Worm (Caenorhabditis elegans) whole organism, early embryonic: ENCODE measurements around the gene T11F9.14.

Source experiments
- B0310.2 ChIP-seq: sonication (generic microtip); optimal IDR thresholded peaks from 2 replicates; lab custom pipeline; 2016; ENCODE audit warnings: mild to moderate bottlenecking, missing genetic modification characterization, missing compliant biosample characterization
- F13C5.2 ChIP-seq: sonication (generic microtip); optimal IDR thresholded peaks from 2 replicates; lab custom pipeline; 2017; ENCODE audit warnings: mild to moderate bottlenecking, missing genetic modification characterization, inconsistent platforms, missing compliant biosample characterization
- aly-1 ChIP-seq: sonication (generic microtip); optimal IDR thresholded peaks from 2 replicates; lab custom pipeline; 2016; ENCODE audit warnings: missing genetic modification characterization, missing compliant biosample characterization
- ama-1 ChIP-seq: fragments of 150-350 bp; optimal IDR thresholded peaks from 2 replicates; lab custom pipeline; 2014
- ceh-13 ChIP-seq: fragments of 200-800 bp; sonication (Bioruptor generic); optimal IDR thresholded peaks from 2 replicates; lab custom pipeline; 2018; ENCODE audit warnings: mild to moderate bottlenecking, missing genetic modification characterization, missing compliant biosample characterization
- ceh-36 ChIP-seq: sonication (generic microtip); optimal IDR thresholded peaks from 2 replicates; lab custom pipeline; 2016; ENCODE audit warnings: missing genetic modification characterization, inconsistent platforms, missing compliant biosample characterization
- ets-7 ChIP-seq: sonication (generic microtip); optimal IDR thresholded peaks from 2 replicates; lab custom pipeline; 2016; ENCODE audit warnings: missing genotype, missing genetic modification characterization, missing compliant biosample characterization
- flt-1 ChIP-seq: fragments of 200-800 bp; sonication (Bioruptor generic); IDR thresholded peaks from 2 replicates; pipeline ENCODE4 v1.3.6; 2022; ENCODE audit warnings: missing genetic modification characterization, missing compliant biosample characterization
- hmbx-1 ChIP-seq: sonication (generic microtip); optimal IDR thresholded peaks from 2 replicates; lab custom pipeline; 2016; ENCODE audit warnings: mild to moderate bottlenecking, missing genetic modification characterization, missing compliant biosample characterization
- hmg-4 ChIP-seq: fragments of 200-800 bp; sonication (Bioruptor generic); optimal IDR thresholded peaks from 2 replicates; lab custom pipeline; 2018; ENCODE audit warnings: mild to moderate bottlenecking, missing genetic modification characterization, missing compliant biosample characterization
- hnd-1 ChIP-seq: sonication (generic microtip); optimal IDR thresholded peaks from 2 replicates; lab custom pipeline; 2016; ENCODE audit warnings: missing genetic modification characterization, missing compliant biosample characterization
- pes-1 ChIP-seq: fragments of 200-800 bp; sonication (Bioruptor generic); IDR thresholded peaks from 2 replicates; pipeline ENCODE4 v1.3.6; 2022; ENCODE audit warnings: missing genetic modification reagents, missing genetic modification characterization, missing compliant biosample characterization
- scrt-1 ChIP-seq: fragments of 200-800 bp; sonication (Bioruptor generic); IDR thresholded peaks from 2 replicates; pipeline ENCODE4 v1.3.6; 2022; ENCODE audit warnings: missing genetic modification characterization, missing compliant biosample characterization
- sea-1 ChIP-seq: fragments of 200-800 bp; sonication (Bioruptor generic); conservative IDR thresholded peaks from 2 replicates; pipeline ENCODE4 v1.3.6; 2022; ENCODE audit warnings: missing genetic modification characterization, missing compliant biosample characterization
- tbx-11 ChIP-seq: fragments of 200-800 bp; sonication (Bioruptor generic); IDR thresholded peaks from 2 replicates; pipeline ENCODE4 v1.3.6; 2022; ENCODE audit warnings: missing genetic modification characterization, missing compliant biosample characterization
- tbx-37 ChIP-seq: fragments of 200-800 bp; sonication (Bioruptor generic); conservative IDR thresholded peaks from 2 replicates; pipeline ENCODE4 v1.3.6; 2022; ENCODE audit warnings: missing genetic modification reagents, missing genetic modification characterization, missing compliant biosample characterization
- tra-4 ChIP-seq: sonication (generic microtip); optimal IDR thresholded peaks from 2 replicates; lab custom pipeline; 2017; ENCODE audit warnings: missing genetic modification characterization, missing compliant biosample characterization

T11F9.14 gene

ce11 chrV:11513432-11513831 lies 32.8 kb upstream of the T11F9.14 start, which contains the start of gene C55A6.3:
Gene C55A6.3 (minus strand): TSS chrV:11513532.
- no peak for TF ChIP-seq ceh-36 (tag; lab: Kevin White, UChicago)
- no peak for TF ChIP-seq F13C5.2 (tag; lab: Kevin White, UChicago)
- TF ChIP-seq pes-1 (GFP tag; lab: Robert Waterston, UW) = no peak
- TF ChIP-seq hnd-1 (tag; lab: Kevin White, UChicago) = no peak
- no peak for TF ChIP-seq flt-1 (GFP tag; lab: Robert Waterston, UW)

- TF ChIP-seq scrt-1 (GFP tag; lab: Robert Waterston, UW) (no peak), aly-1 (tag; lab: Kevin White, UChicago) (no peak), pes-1 (GFP tag; lab: Robert Waterston, UW) (no peak), hnd-1 (tag; lab: Kevin White, UChicago) (no peak), hmg-4 (no peak), tbx-11 (GFP tag; lab: Robert Waterston, UW) (no peak), ets-7 (tag; lab: Kevin White, UChicago) (no peak), tra-4 (tag; lab: Kevin White, UChicago) (no peak), ama-1 (no peak), ceh-36 (tag; lab: Kevin White, UChicago) (no peak), tbx-37 (no peak), F13C5.2 (tag; lab: Kevin White, UChicago) (no peak), flt-1 (GFP tag; lab: Robert Waterston, UW) (no peak), ceh-13 (GFP tag; lab: Kevin White, UChicago) (no peak), hmbx-1 (no peak), B0310.2 (tag; lab: Kevin White, UChicago) (no peak), sea-1 (GFP tag; lab: Robert Waterston, UW) (no peak)
Measured at ce11 chrV:11508773-11509172, 28.1 kb upstream of the T11F9.14 start, which contains the start of gene ttll-5. Gene ttll-5 (plus strand): TSS chrV:11509060.

ce11 chrV:11506347-11506746 lies 25.7 kb upstream of the T11F9.14 start:
- no peak for TF ChIP-seq scrt-1 (GFP tag; lab: Robert Waterston, UW)
- TF ChIP-seq sea-1 (GFP tag; lab: Robert Waterston, UW) = no peak
- no peak for TF ChIP-seq pes-1 (GFP tag; lab: Robert Waterston, UW)
- no peak for TF ChIP-seq ceh-36 (tag; lab: Kevin White, UChicago)
- no peak for TF ChIP-seq hmg-4
- TF ChIP-seq tbx-37 = no peak
- no peak for TF ChIP-seq ets-7 (tag; lab: Kevin White, UChicago)
- no peak for TF ChIP-seq F13C5.2 (tag; lab: Kevin White, UChicago)
- no peak for TF ChIP-seq B0310.2 (tag; lab: Kevin White, UChicago)
- TF ChIP-seq aly-1 (tag; lab: Kevin White, UChicago) = no peak
- TF ChIP-seq ama-1 = no peak
- TF ChIP-seq ceh-13 (GFP tag; lab: Kevin White, UChicago) = no peak
- no peak for TF ChIP-seq hmbx-1
- TF ChIP-seq tbx-11 (GFP tag; lab: Robert Waterston, UW) = no peak
- TF ChIP-seq tra-4 (tag; lab: Kevin White, UChicago) = no peak
- TF ChIP-seq flt-1 (GFP tag; lab: Robert Waterston, UW) = no peak
- no peak for TF ChIP-seq hnd-1 (tag; lab: Kevin White, UChicago)

ce11 chrV:11504853-11505397 lies 24.3 kb upstream of the T11F9.14 start, which contains the start of the genes C55A6.1 and C55A6.10:
Gene C55A6.1 (minus strand): TSS chrV:11504968.
Gene C55A6.10 (plus strand): TSS chrV:11505347.
- peak; percentile 62; the same call in 1 of the 2 replicates for TF ChIP-seq tbx-11 (GFP tag; lab: Robert Waterston, UW)
- peak; percentile 57; the same call in 1 of the 2 replicates for TF ChIP-seq sea-1 (GFP tag; lab: Robert Waterston, UW)
- 0 out of 2 replicates have a peak, but pooled peaks have one; percentile 53 for TF ChIP-seq scrt-1 (GFP tag; lab: Robert Waterston, UW)
- peak; percentile 15 for TF ChIP-seq ets-7 (tag; lab: Kevin White, UChicago)

- TF ChIP-seq ceh-36 (tag; lab: Kevin White, UChicago) (no peak), hmbx-1 (no peak), pes-1 (GFP tag; lab: Robert Waterston, UW) (no peak), sea-1 (GFP tag; lab: Robert Waterston, UW) (no peak), scrt-1 (GFP tag; lab: Robert Waterston, UW) (no peak), tbx-37 (no peak), hnd-1 (tag; lab: Kevin White, UChicago) (no peak)
Measured at ce11 chrV:11503081-11503751, 22.6 kb upstream of the T11F9.14 start, which contains the start of gene C55A6.12. Gene C55A6.12 (minus strand): TSS chrV:11503131.

- TF ChIP-seq hmbx-1 (no peak), scrt-1 (GFP tag; lab: Robert Waterston, UW) (no peak)
Measured at ce11 chrV:11500980-11501379, 20.3 kb upstream of the T11F9.14 start.

- TF ChIP-seq sea-1 (GFP tag; lab: Robert Waterston, UW) (no peak), hmbx-1 (no peak), tbx-11 (GFP tag; lab: Robert Waterston, UW) (no peak), aly-1 (tag; lab: Kevin White, UChicago) (no peak)
Measured at ce11 chrV:11499786-11500185, 19.2 kb upstream of the T11F9.14 start.

ce11 chrV:11497475-11497874 lies 16.8 kb upstream of the T11F9.14 start:
- TF ChIP-seq ets-7 (tag; lab: Kevin White, UChicago) = no peak
